Worm (Caenorhabditis elegans): Measurements from ENCODE around the gene Y38E10A.2.

DNA sequence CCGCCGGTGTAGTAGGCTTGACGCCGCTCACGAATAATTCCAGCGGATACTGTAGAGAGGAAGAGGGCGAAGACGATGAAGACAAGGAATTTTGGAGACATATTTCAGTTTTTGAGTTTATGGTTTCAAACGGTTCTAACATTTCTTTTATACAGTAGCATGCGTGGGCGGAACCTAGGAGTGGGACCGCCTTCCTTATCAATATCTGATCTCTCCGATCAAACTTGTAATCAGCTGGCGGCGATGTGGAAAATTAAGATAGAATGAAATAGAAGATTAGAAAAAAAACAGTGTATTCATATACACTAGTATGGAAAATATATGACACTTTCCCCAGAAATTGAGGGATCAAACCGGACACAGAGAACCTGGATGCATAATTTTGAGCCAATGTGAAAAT lies 45.8 kb upstream of the Y38E10A.2 start, which contains the start of gene nspe-2:
- TF ChIP-seq W03F9.2 (tag; optimal IDR thresholded peaks at IDR 0.05) (no peak), him-1 (tag; optimal IDR thresholded peaks at IDR 0.05) (no peak)

Measured in whole organism, L4/young adult.